Worm (Caenorhabditis elegans) whole organism, L2 larva: ENCODE results near the gene gfi-1.

Source experiments
- R02D3.7 ChIP-seq: fragments of 150-350 bp; optimal IDR thresholded peaks from 2 replicates; lab custom pipeline; 2014; ENCODE audit warnings: missing biosample characterization, missing genetic modification characterization
- blmp-1 ChIP-seq: sonication (generic microtip); optimal IDR thresholded peaks from 2 replicates; lab custom pipeline; 2017; ENCODE audit warnings: missing genetic modification characterization, mild to moderate bottlenecking, missing compliant biosample characterization, antibody characterized with exemption, moderate library complexity; ENCODE audit not compliant: insufficient read depth
- lin-11 ChIP-seq: fragments of 150-350 bp; sonication (generic microtip); optimal IDR thresholded peaks from 2 replicates; lab custom pipeline; 2014; ENCODE audit warnings: missing biosample characterization, missing genetic modification characterization, inconsistent platforms, mixed read lengths
- lsy-2 ChIP-seq, 2 experiments: fragments of 150-350 bp in 1 of 2; sonication (generic microtip) in 1 of 2; optimal IDR thresholded peaks; 2 replicates each; lab custom pipeline; 2014 to 2017; ENCODE audit warnings: missing biosample characterization in 2 of 2, missing genetic modification characterization in 2 of 2
- mdl-1 ChIP-seq, 2 experiments: fragments of 150-350 bp in 1 of 2; sonication (generic microtip) in 1 of 2; optimal IDR thresholded peaks; 2 replicates each; lab custom pipeline; 2017; ENCODE audit warnings: missing biosample characterization in 2 of 2, missing genetic modification characterization in 2 of 2
- snpc-4 ChIP-seq: fragments of 150-350 bp; optimal IDR thresholded peaks from 2 replicates; lab custom pipeline; 2014; ENCODE audit warnings: missing biosample characterization, missing genetic modification characterization
- unc-39 ChIP-seq: fragments of 150-350 bp; optimal IDR thresholded peaks from 2 replicates; lab custom pipeline; 2014; ENCODE audit warnings: missing biosample characterization, missing genetic modification characterization
- unc-62 ChIP-seq: fragments of 150-350 bp; optimal IDR thresholded peaks from 2 replicates; lab custom pipeline; 2014; ENCODE audit warnings: missing biosample characterization, missing genetic modification reagents, missing genetic modification characterization

DNA sequence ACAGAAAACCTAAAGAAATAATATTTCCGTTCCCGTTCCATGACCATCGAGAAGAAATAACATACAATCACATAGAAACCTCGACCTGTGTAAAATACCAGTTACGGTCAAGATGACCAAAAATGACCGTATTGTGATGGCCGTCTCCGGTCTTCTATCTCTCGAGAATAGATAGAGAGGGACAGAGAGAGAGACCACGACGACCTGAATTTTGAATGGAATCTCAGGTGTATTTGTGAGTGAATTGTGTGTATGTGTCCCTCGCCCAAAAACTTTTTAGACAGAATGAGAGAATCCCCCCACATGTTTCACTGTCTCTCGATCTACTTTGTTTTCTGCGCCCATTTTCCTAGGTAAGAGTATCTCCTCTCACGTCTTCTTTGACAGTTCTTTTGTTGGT is 44.9 kb downstream of the gfi-1 start:
- TF ChIP-seq R02D3.7 (tag; lab: Kevin White, UChicago) = no peak
- TF ChIP-seq lsy-2 (tag; optimal IDR thresholded peaks at IDR 0.05; lab: Kevin White, UChicago) = no peak
- no peak for TF ChIP-seq unc-62 (GFP tag; lab: Kevin White, UChicago)
- TF ChIP-seq mdl-1 (tag; optimal IDR thresholded peaks at IDR 0.05; lab: Kevin White, UChicago) = no peak
- TF ChIP-seq blmp-1 (tag; lab: Kevin White, UChicago) = peak; percentile 55
- no peak for TF ChIP-seq lin-11 (tag; lab: Kevin White, UChicago)
- TF ChIP-seq unc-39 = no peak
- TF ChIP-seq snpc-4 (tag; lab: Kevin White, UChicago) = no peak
